Fruit fly (Drosophila melanogaster): ENCODE results near the gene CG42542.

Gene CG42542

dm6 chr3R:15250454-15250853, 54.1 kb downstream of the CG42542 start:
- TF ChIP-seq sv (GFP tag; optimal IDR thresholded peaks at IDR 0.05) (peak; percentile 30), Hr83 (GFP tag; optimal IDR thresholded peaks at IDR 0.05; ENCODE audit: poor library complexity, severe bottlenecking) (no peak), HLH106 (tag; optimal IDR thresholded peaks at IDR 0.05) (peak; percentile 61), br (GFP tag; optimal IDR thresholded peaks at IDR 0.05) (peak; percentile 14), ey (GFP tag; optimal IDR thresholded peaks at IDR 0.05) (peak; percentile 37), tai (GFP tag; optimal IDR thresholded peaks at IDR 0.05) (no peak), Mio (GFP tag; optimal IDR thresholded peaks at IDR 0.05) (no peak), fru (GFP tag; optimal IDR thresholded peaks at IDR 0.05) (peak; percentile 60), Dif (GFP tag; optimal IDR thresholded peaks at IDR 0.05; ENCODE audit: partially characterized antibody) (peak; percentile 11), psq (GFP tag; optimal IDR thresholded peaks at IDR 0.05) (peak; percentile 61), OdsH (GFP tag; optimal IDR thresholded peaks at IDR 0.05) (peak; percentile 55), Hnf4 (GFP tag; optimal IDR thresholded peaks at IDR 0.05) (no peak)

Measured in whole organism, wandering third instar larva.